Fruit fly (Drosophila melanogaster) whole organism, adult: ENCODE results near the gene Ir31a.

Source experiments
- CG11617 ChIP-seq: fragments of 200-800 bp; sonication (Bioruptor generic); optimal IDR thresholded peaks from 2 replicates; lab custom pipeline; 2017; ENCODE audit warnings: mild to moderate bottlenecking, missing biosample characterization, missing genetic modification reagents, missing genetic modification characterization
- CG12768 ChIP-seq: fragments of 200-800 bp; sonication (Bioruptor generic); optimal IDR thresholded peaks from 2 replicates; lab custom pipeline; 2017; ENCODE audit warnings: missing biosample characterization, missing genetic modification characterization, mild to moderate bottlenecking, moderate library complexity, missing genetic modification reagents
- CG14711 ChIP-seq: fragments of 200-800 bp; sonication (Bioruptor generic); optimal IDR thresholded peaks from 2 replicates; lab custom pipeline; 2018; ENCODE audit warnings: missing biosample characterization, mild to moderate bottlenecking, missing genetic modification characterization, moderate library complexity
- CG1620 ChIP-seq: fragments of 200-800 bp; sonication (Bioruptor generic); optimal IDR thresholded peaks from 2 replicates; lab custom pipeline; 2016; ENCODE audit warnings: missing biosample characterization, missing genetic modification characterization
- CG33017 ChIP-seq: fragments of 200-800 bp; sonication (Bioruptor generic); optimal IDR thresholded peaks from 2 replicates; lab custom pipeline; 2018; ENCODE audit warnings: missing biosample characterization, mild to moderate bottlenecking, missing genetic modification characterization, moderate library complexity
- CG5204 ChIP-seq: fragments of 200-800 bp; sonication (Bioruptor generic); optimal IDR thresholded peaks from 2 replicates; lab custom pipeline; 2016; ENCODE audit warnings: missing biosample characterization, missing genetic modification characterization
- CG7045 ChIP-seq: fragments of 200-800 bp; sonication (Bioruptor generic); optimal IDR thresholded peaks from 2 replicates; lab custom pipeline; 2017; ENCODE audit warnings: missing biosample characterization, mild to moderate bottlenecking, missing genetic modification characterization
- CG7101 ChIP-seq: fragments of 200-800 bp; sonication (Bioruptor generic); optimal IDR thresholded peaks from 2 replicates; lab custom pipeline; 2018; ENCODE audit warnings: missing biosample characterization, mild to moderate bottlenecking, missing genetic modification characterization, moderate library complexity
- Clk ChIP-seq: fragments of 200-800 bp; sonication (Bioruptor generic); optimal IDR thresholded peaks from 2 replicates; lab custom pipeline; 2017; ENCODE audit warnings: missing biosample characterization, missing genetic modification characterization
- Crg-1 ChIP-seq: fragments of 200-800 bp; sonication (Bioruptor generic); optimal IDR thresholded peaks from 2 replicates; lab custom pipeline; 2016; ENCODE audit warnings: missing biosample characterization, missing genetic modification characterization
- Hr96 ChIP-seq: fragments of 200-800 bp; sonication (Bioruptor generic); optimal IDR thresholded peaks from 2 replicates; lab custom pipeline; 2016; ENCODE audit warnings: missing biosample characterization, missing genetic modification characterization
- Mnt ChIP-seq: fragments of 200-800 bp; sonication (Bioruptor generic); optimal IDR thresholded peaks from 2 replicates; lab custom pipeline; 2016; ENCODE audit warnings: missing biosample characterization, mild to moderate bottlenecking, missing genetic modification characterization
- bab1 ChIP-seq: fragments of 200-800 bp; sonication (Bioruptor generic); optimal IDR thresholded peaks from 3 replicates; lab custom pipeline; 2019; ENCODE audit warnings: missing biosample characterization, mild to moderate bottlenecking, missing genetic modification characterization, moderate library complexity
- cic ChIP-seq: fragments of 200-800 bp; sonication (Bioruptor generic); optimal IDR thresholded peaks from 2 replicates; lab custom pipeline; 2017; ENCODE audit warnings: missing biosample characterization, mild to moderate bottlenecking, missing genetic modification characterization, moderate library complexity
- cnc ChIP-seq, 2 experiments: fragments of >200 bp; optimal IDR thresholded peaks; 2 replicates each; lab custom pipeline; 2017
- kay ChIP-seq: fragments of 200-800 bp; sonication (Bioruptor generic); peaks from one replicate; lab custom pipeline; 2016; ENCODE audit warnings: missing biosample characterization, missing genetic modification characterization, borderline replicate concordance
- ovo ChIP-seq: fragments of 200-800 bp; sonication (Bioruptor generic); optimal IDR thresholded peaks from 2 replicates; lab custom pipeline; 2016; ENCODE audit warnings: missing biosample characterization, missing genetic modification characterization
- pad ChIP-seq: fragments of 200-800 bp; sonication (Bioruptor generic); optimal IDR thresholded peaks from 3 replicates; lab custom pipeline; 2017; ENCODE audit warnings: missing biosample characterization, missing genetic modification characterization, mild to moderate bottlenecking, moderate library complexity, missing genetic modification reagents
- tj ChIP-seq: fragments of 200-800 bp; sonication (Bioruptor generic); optimal IDR thresholded peaks from 3 replicates; lab custom pipeline; 2017; ENCODE audit warnings: missing biosample characterization, mild to moderate bottlenecking, missing genetic modification characterization, moderate library complexity
- toe ChIP-seq: fragments of 200-800 bp; sonication (Bioruptor generic); optimal IDR thresholded peaks from 2 replicates; lab custom pipeline; 2016; ENCODE audit warnings: missing biosample characterization, missing genetic modification characterization

Ir31a gene

dm6 chr2L:10395035-10395434 is 10.3 kb upstream of the Ir31a start:
- TF ChIP-seq CG14711 (no peak), tj (GFP tag; lab: Kevin White, UChicago) (peak; percentile 96)

DNA sequence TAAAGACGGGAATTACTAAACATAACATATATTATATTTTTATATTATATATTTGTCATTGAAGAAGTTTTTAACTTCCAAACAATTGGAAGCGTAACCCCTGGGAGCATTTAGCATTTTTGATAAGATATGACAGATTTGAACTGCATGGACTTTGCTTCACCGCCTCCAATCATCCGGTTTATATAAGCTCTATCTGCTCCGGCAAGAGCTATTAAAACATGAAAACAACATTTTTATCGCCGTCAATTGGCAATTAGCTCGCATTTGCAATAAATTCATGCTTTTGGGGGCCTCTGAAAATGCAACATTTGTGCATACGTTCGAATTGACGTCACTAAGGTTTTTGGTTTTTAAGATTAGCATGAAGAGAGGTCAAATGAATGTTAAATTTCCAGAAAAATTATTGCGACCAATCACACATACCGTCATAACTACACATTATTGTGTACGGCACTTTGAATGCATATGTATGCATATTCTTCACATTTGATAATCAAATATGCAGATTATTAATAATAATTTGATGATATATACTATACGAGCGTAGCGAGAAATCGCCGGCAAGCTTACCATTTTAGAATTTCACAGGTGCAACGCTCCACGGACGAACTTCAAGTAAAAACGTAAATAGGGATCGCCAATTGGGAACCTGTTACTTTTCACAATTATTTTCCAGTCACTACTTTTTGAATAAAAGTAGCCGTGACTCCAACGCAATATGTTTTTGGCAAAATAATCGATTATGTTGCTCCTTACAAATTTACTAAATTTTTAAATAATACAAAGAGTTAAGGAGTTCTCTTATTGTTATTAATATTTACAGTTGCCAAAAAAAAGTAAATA is 9.5 kb upstream of the Ir31a start, which contains the start of gene Mdh1:
Mdh1 (minus strand) TSS at position 691 of the 846 bp plus-strand sequence.
- TF ChIP-seq CG7101 (tag; lab: Kevin White, UChicago) (no peak), ovo (GFP tag; lab: Kevin White, UChicago) (no peak), CG11617 (GFP tag; lab: Kevin White, UChicago) (peak; percentile 5), pad (no peak), tj (GFP tag; lab: Kevin White, UChicago) (no peak), CG14711 (no peak), CG33017 (tag; lab: Kevin White, UChicago) (peak; percentile 25), cnc (optimal IDR thresholded peaks at IDR 0.05; lab: Kevin White, UChicago) (no peak), Hr96 (no peak), CG12768 (GFP tag; lab: Kevin White, UChicago) (peak; percentile 19), toe (GFP tag; lab: Kevin White, UChicago) (no peak), CG5204 (GFP tag; lab: Kevin White, UChicago) (no peak), bab1 (GFP tag; lab: Kevin White, UChicago) (peak; percentile 32), Crg-1 (GFP tag; lab: Kevin White, UChicago) (no peak), CG7045 (GFP tag; lab: Kevin White, UChicago) (no peak), CG1620 (GFP tag; lab: Kevin White, UChicago) (no peak), cic (no peak), Clk (GFP tag; lab: Kevin White, UChicago) (no peak), kay (GFP tag; lab: Kevin White, UChicago) (peak; percentile 79), Mnt (GFP tag; lab: Kevin White, UChicago) (peak; percentile 28)

DNA sequence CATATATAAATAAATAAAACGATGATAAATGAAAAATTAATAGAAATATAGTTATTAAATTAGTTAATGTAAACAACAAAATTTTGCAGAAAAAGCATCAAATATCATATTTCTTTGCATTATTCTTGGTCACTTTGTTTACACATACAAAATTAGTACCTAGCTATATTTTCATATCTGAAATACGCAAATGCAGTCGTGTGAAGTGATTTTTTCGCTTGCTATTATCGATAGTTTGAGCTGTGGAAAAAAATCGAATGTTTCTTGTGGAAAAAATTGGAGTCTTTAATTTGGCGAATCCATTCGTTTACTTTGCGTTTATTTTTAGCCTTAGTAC is 8.9 kb upstream of the Ir31a start, which contains the start of gene Cnot4:
Cnot4 (plus strand) TSS at position 229 of the 337 bp plus-strand sequence.
- TF ChIP-seq ovo (GFP tag; lab: Kevin White, UChicago), result no peak

DNA sequence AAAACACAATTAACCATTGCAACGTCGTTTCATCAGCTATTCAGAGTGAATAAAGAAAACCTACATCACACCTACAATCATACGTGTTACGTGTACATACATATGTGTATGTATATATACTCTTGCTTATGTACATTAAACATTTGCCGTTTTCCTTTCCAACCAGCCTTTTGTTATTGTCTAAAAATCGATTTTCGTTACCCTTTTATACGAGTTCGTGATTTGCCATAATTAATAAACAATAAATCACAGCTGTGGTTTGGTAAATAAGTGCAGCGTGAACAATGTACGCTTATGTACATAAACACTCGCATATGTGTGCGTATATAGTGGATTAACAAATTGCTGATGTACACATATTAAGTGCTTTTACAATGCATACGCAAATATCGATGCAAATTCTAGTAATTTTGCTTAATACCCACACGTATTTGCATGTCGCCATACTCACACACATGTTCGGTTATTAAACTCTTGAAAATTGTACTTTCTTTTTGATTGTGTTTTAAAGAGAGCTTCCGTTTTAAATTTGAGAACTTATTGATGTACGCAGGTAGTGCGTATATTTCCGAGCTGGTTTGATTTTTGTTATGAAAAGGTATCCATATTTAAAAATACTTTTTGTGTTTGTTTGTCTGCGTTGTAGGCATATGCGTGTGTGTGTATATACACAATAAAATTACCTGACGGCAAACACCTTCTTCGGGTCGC is 8.3 kb upstream of the Ir31a start:
- TF ChIP-seq Mnt (GFP tag; lab: Kevin White, UChicago) (peak; percentile 65), kay (GFP tag; lab: Kevin White, UChicago) (peak; percentile 99), tj (GFP tag; lab: Kevin White, UChicago) (peak; percentile 84), CG5204 (GFP tag; lab: Kevin White, UChicago) (no peak), cic (peak; percentile 59)

DNA sequence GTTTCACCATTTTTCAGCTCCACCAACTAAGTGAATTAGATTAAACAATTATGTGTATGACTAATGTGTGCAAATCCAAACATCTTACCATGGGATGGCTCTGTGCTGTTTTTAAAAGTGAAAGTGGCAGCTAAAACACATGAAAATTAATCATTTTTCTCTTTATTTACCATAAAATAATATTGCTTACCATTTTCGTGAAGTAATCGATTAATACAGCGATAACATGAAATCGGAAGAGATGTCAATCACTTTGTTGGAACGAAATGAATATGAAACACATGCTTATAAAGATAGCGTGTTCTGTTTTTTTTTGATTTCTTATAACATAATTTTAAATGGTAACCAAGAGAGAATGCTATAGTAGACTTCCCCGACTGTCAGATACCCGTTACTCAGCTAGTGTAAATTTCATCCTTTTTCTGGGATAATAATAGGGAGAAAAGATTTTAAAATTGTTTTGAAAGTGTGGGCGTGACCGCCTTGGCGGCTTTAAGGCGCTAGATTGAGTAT is 1.5 kb upstream of the Ir31a start:
- TF ChIP-seq cic (no peak), bab1 (GFP tag; lab: Kevin White, UChicago) (peak; percentile 39), CG33017 (tag; lab: Kevin White, UChicago) (no peak), CG12768 (GFP tag; lab: Kevin White, UChicago) (no peak), toe (GFP tag; lab: Kevin White, UChicago) (no peak), kay (GFP tag; lab: Kevin White, UChicago) (peak; percentile 86), Mnt (GFP tag; lab: Kevin White, UChicago) (no peak), Crg-1 (GFP tag; lab: Kevin White, UChicago) (no peak), CG14711 (no peak), ovo (GFP tag; lab: Kevin White, UChicago) (no peak), cnc (optimal IDR thresholded peaks at IDR 0.05; lab: Kevin White, UChicago) (no peak), CG7101 (tag; lab: Kevin White, UChicago) (no peak), pad (no peak), Hr96 (no peak), CG11617 (GFP tag; lab: Kevin White, UChicago) (no peak), CG1620 (GFP tag; lab: Kevin White, UChicago) (no peak), CG7045 (GFP tag; lab: Kevin White, UChicago) (no peak), Clk (GFP tag; lab: Kevin White, UChicago) (no peak)

dm6 chr2L:10408122-10408576 is 2.8 kb downstream of the Ir31a start, which contains the start of the genes Ip259 and RpS27A:
Gene Ip259, plus strand, starts transcription at chr2L:10408352.
Gene RpS27A, plus strand, starts transcription at chr2L:10408352.
- TF ChIP-seq cnc (optimal IDR thresholded peaks at IDR 0.05; lab: Kevin White, UChicago) (no peak), CG12768 (GFP tag; lab: Kevin White, UChicago) (peak; percentile 80), bab1 (GFP tag; lab: Kevin White, UChicago) (peak; percentile 73), CG5204 (GFP tag; lab: Kevin White, UChicago) (no peak), Hr96 (no peak), Crg-1 (GFP tag; lab: Kevin White, UChicago) (peak; percentile 83), toe (GFP tag; lab: Kevin White, UChicago) (no peak), tj (GFP tag; lab: Kevin White, UChicago) (peak; percentile 53), pad (peak; percentile 64), CG11617 (GFP tag; lab: Kevin White, UChicago) (peak; percentile 86), Clk (GFP tag; lab: Kevin White, UChicago) (peak; percentile 74), CG7045 (GFP tag; lab: Kevin White, UChicago) (peak; percentile 80), CG33017 (tag; lab: Kevin White, UChicago) (peak; percentile 59), CG7101 (tag; lab: Kevin White, UChicago) (peak; percentile 87), Mnt (GFP tag; lab: Kevin White, UChicago) (peak; percentile 90), CG1620 (GFP tag; lab: Kevin White, UChicago) (peak; percentile 83), cic (no peak), CG14711 (peak; percentile 60), kay (GFP tag; lab: Kevin White, UChicago) (peak; percentile 54), ovo (GFP tag; lab: Kevin White, UChicago) (no peak)
